Fruit fly (Drosophila melanogaster): ENCODE results near the gene CG2218.

- TF ChIP-seq Sox102F (GFP tag; optimal IDR thresholded peaks at IDR 0.05) (no peak), CG3032 (tag; optimal IDR thresholded peaks at IDR 0.05) (no peak), Met (GFP tag; optimal IDR thresholded peaks at IDR 0.05) (no peak), Hr38 (GFP tag; optimal IDR thresholded peaks at IDR 0.05) (no peak), CG11762 (GFP tag; optimal IDR thresholded peaks at IDR 0.05; ENCODE audit: insufficient read depth) (no peak), Ets96B (tag; optimal IDR thresholded peaks at IDR 0.05) (no peak), CG11294 (GFP tag; IDR thresholded peaks at IDR 0.05) (no peak), CG6854 (GFP tag; optimal IDR thresholded peaks at IDR 0.05) (no peak), fd59A (GFP tag; optimal IDR thresholded peaks at IDR 0.05) (no peak)
Observed at dm6 chr3R:30385531-30385930, 42.5 kb downstream of the CG2218 start.
